Fruit fly (Drosophila melanogaster): ENCODE results near the gene kto.
A peak's percentile ranks its signal among the peaks of the same experiment; 100 is the strongest.

The kto gene

DNA sequence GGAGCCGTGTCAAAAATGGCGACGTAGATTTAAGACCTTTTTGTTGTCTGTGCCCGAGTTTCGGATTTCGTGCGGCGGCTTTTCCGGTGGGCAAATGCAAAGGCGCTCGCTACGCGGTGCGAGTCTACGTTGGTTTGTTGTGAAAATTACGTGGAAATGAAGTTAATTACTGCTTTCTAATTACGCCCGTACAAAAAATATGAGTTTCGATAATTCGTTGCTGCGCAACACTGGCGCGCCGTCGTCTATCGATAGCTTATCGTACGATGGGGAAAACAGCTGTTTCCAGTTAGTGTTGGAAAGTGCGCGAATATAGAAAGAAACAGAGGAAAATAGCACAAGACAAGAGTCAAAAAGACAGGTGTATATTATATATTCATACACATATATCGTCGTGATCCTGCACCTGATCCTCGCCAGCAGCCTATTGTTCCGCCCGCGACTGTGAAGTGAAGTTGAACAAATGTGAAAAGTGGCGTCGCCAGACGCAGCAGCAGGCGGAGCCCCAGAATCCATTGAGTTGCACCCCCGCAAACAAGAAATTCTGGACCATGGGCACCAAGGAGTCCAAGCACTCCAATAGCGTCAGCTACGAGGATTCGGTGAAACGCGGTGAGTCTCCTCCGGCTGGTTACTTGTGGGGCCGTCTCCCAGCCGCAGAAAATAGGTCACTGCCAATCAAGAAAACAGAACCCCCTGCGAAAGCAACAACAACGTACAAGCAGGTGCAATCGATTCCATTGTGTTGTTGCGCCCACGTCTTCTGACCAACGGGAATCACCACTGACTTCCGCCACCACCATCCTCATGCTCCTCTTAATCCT, 34.6 kb downstream of the kto start, which contains the start of the genes Rab8 and Usp32 (continued):
- 0 out of 3 replicates have a peak, but pooled peaks have one; percentile 43 for TF ChIP-seq Optix (GFP tag; IDR thresholded peaks at IDR 0.05)
- TF ChIP-seq CG6254 (GFP tag; optimal IDR thresholded peaks at IDR 0.05), result no peak
- TF ChIP-seq maf-S (GFP tag; optimal IDR thresholded peaks at IDR 0.05), result peak; percentile 53
- TF ChIP-seq Gug (GFP tag; IDR thresholded peaks at IDR 0.05), result no peak
- TF ChIP-seq CG1602 (GFP tag; optimal IDR thresholded peaks at IDR 0.05), result peak; percentile 20
- no peak for TF ChIP-seq CG13894 (tag; optimal IDR thresholded peaks at IDR 0.05)
- TF ChIP-seq trh (GFP tag; optimal IDR thresholded peaks at IDR 0.05), result no peak
- no peak for TF ChIP-seq Spps (tag; optimal IDR thresholded peaks at IDR 0.05)
- peak; percentile 16 for TF ChIP-seq CG8388 (GFP tag; optimal IDR thresholded peaks at IDR 0.05)
- peak; percentile 52 for TF ChIP-seq ftz-f1 (GFP tag; optimal IDR thresholded peaks at IDR 0.05)
- peak; percentile 50 for TF ChIP-seq CG33557 (GFP tag; optimal IDR thresholded peaks at IDR 0.05)
- peak; percentile 65 for TF ChIP-seq da (GFP tag; optimal IDR thresholded peaks at IDR 0.05)
- peak; percentile 60 for TF ChIP-seq tna (GFP tag; IDR thresholded peaks at IDR 0.05; ENCODE audit: partially characterized antibody)
- peak; percentile 81 for TF ChIP-seq hb (GFP tag; IDR thresholded peaks at IDR 0.05; ENCODE audit: partially characterized antibody)
- TF ChIP-seq CG17568 (GFP tag; optimal IDR thresholded peaks at IDR 0.05), result no peak
- TF ChIP-seq ro (GFP tag; IDR thresholded peaks at IDR 0.05), result no peak
- peak; percentile 51 for TF ChIP-seq CG12104 (GFP tag; optimal IDR thresholded peaks at IDR 0.05)
- TF ChIP-seq gce (GFP tag; IDR thresholded peaks at IDR 0.05), result no peak
- TF ChIP-seq ash1 (GFP tag; optimal IDR thresholded peaks at IDR 0.05), result peak; percentile 79
- peak; percentile 84 for TF ChIP-seq trem (tag; optimal IDR thresholded peaks at IDR 0.05)
- TF ChIP-seq stwl (tag; optimal IDR thresholded peaks at IDR 0.05), result peak; percentile 78
- TF ChIP-seq usp (GFP tag; optimal IDR thresholded peaks at IDR 0.05), result no peak
- no peak for TF ChIP-seq sqz (GFP tag; optimal IDR thresholded peaks at IDR 0.05)
- TF ChIP-seq Fer3 (tag; optimal IDR thresholded peaks at IDR 0.05), result no peak
- TF ChIP-seq wek (GFP tag; optimal IDR thresholded peaks at IDR 0.05), result peak; percentile 35
- TF ChIP-seq CG17802 (tag; optimal IDR thresholded peaks at IDR 0.05), result no peak
- TF ChIP-seq CG15011 (GFP tag; optimal IDR thresholded peaks at IDR 0.05), result peak; percentile 44
- peak; percentile 69 for TF ChIP-seq Doc3 (GFP tag; IDR thresholded peaks at IDR 0.05; ENCODE audit: partially characterized antibody)
- peak; percentile 28; the same call in 1 of the 3 replicates for TF ChIP-seq croc (GFP tag; conservative IDR thresholded peaks at IDR 0.05)
- TF ChIP-seq CG14860 (GFP tag; IDR thresholded peaks at IDR 0.05; ENCODE audit: partially characterized antibody), result peak; percentile 78
- TF ChIP-seq Ets97D (GFP tag; optimal IDR thresholded peaks at IDR 0.05), result peak; percentile 85
- peak; percentile 74 for TF ChIP-seq CG4328 (GFP tag; optimal IDR thresholded peaks at IDR 0.05)
- TF ChIP-seq sr (GFP tag; IDR thresholded peaks at IDR 0.05), result no peak; the same call in 2 of the 3 replicates
- TF ChIP-seq zfh2 (GFP tag; optimal IDR thresholded peaks at IDR 0.05), result peak; percentile 76
- TF ChIP-seq mld (GFP tag; IDR thresholded peaks at IDR 0.05; ENCODE audit: partially characterized antibody), result 0 out of 3 replicates have a peak, but pooled peaks have one; percentile 28
- peak; percentile 72 for TF ChIP-seq ems (GFP tag; optimal IDR thresholded peaks at IDR 0.05)
- peak; percentile 37 for TF ChIP-seq CG11398 (GFP tag; optimal IDR thresholded peaks at IDR 0.05)
- TF ChIP-seq Sry-δ (GFP tag; optimal IDR thresholded peaks at IDR 0.05), result peak; percentile 79
- TF ChIP-seq CG8359 (GFP tag; optimal IDR thresholded peaks at IDR 0.05; ENCODE audit: borderline replicate concordance), result no peak
- TF ChIP-seq dmrt99B (tag; optimal IDR thresholded peaks at IDR 0.05), result no peak
- peak; percentile 83 for TF ChIP-seq inv (GFP tag; IDR thresholded peaks at IDR 0.05; ENCODE audit: partially characterized antibody)
- TF ChIP-seq Sox100B (GFP tag; optimal IDR thresholded peaks at IDR 0.05), result no peak
- peak; percentile 67 for TF ChIP-seq tin (GFP tag; optimal IDR thresholded peaks at IDR 0.05)

All from whole organism, embryonic.